Worm (Caenorhabditis elegans) whole organism, mixed stage, embryonic: Measurements from ENCODE around the gene Y69E1A.3.

Experiments used
- ceh-83 ChIP-seq: fragments of 200-800 bp; sonication (Bioruptor generic); optimal IDR thresholded peaks from 2 replicates; lab custom pipeline; 2018; ENCODE audit warnings: mild to moderate bottlenecking, missing genetic modification characterization, missing compliant biosample characterization
- elt-1 ChIP-seq: sonication (generic microtip); optimal IDR thresholded peaks from 2 replicates; lab custom pipeline; 2017; ENCODE audit warnings: missing genetic modification characterization, mild to moderate bottlenecking, missing compliant biosample characterization, antibody characterized with exemption, moderate library complexity, borderline replicate concordance; ENCODE audit not compliant: insufficient read depth
- elt-3 ChIP-seq: fragments of 150-350 bp; optimal IDR thresholded peaks from 2 replicates; lab custom pipeline; 2014; ENCODE audit warnings: missing biosample characterization, missing genetic modification characterization
- nhr-12 ChIP-seq: fragments of 150-350 bp; optimal IDR thresholded peaks from 2 replicates; lab custom pipeline; 2014; ENCODE audit warnings: missing biosample characterization, missing genetic modification characterization
- pha-4 ChIP-seq: fragments of 150-350 bp; optimal IDR thresholded peaks from 2 replicates; lab custom pipeline; 2018; ENCODE audit warnings: missing biosample characterization, missing genetic modification reagents, missing genetic modification characterization
- ztf-11 ChIP-seq: fragments of 150-350 bp; optimal IDR thresholded peaks from 2 replicates; lab custom pipeline; 2014; ENCODE audit warnings: missing biosample characterization, missing genetic modification characterization

ce11 chrIV:10981761-10982160 lies 29.7 kb downstream of the Y69E1A.3 start, which contains the start of gene Y43E12A.2:
- no peak for TF ChIP-seq ztf-11 (tag; lab: Kevin White, UChicago)
- TF ChIP-seq nhr-12 (tag; lab: Kevin White, UChicago) = no peak
- no peak for TF ChIP-seq elt-3 (tag; lab: Kevin White, UChicago)
- no peak for TF ChIP-seq elt-1
- TF ChIP-seq ceh-83 (GFP tag; lab: Kevin White, UChicago) = no peak
- TF ChIP-seq pha-4 = no peak
